Worm (Caenorhabditis elegans) whole organism, L2 larva: ENCODE results near the gene pxn-2.

ENCODE experiments used
- C34F6.9 ChIP-seq: fragments of 150-350 bp; optimal IDR thresholded peaks from 2 replicates; lab custom pipeline; 2014; ENCODE audit warnings: missing biosample characterization, missing genetic modification characterization
- Y55F3AM.14 ChIP-seq: fragments of 200-800 bp; sonication (Bioruptor generic); optimal IDR thresholded peaks from 2 replicates; lab custom pipeline; 2018; ENCODE audit warnings: mild to moderate bottlenecking, missing genetic modification characterization, missing compliant biosample characterization
- alr-1 ChIP-seq: fragments of 150-350 bp; optimal IDR thresholded peaks from 2 replicates; lab custom pipeline; 2014; ENCODE audit warnings: missing biosample characterization, missing genetic modification characterization
- aly-2 ChIP-seq: fragments of 150-350 bp; optimal IDR thresholded peaks from 2 replicates; lab custom pipeline; 2014; ENCODE audit warnings: missing biosample characterization, missing genetic modification characterization
- ama-1 ChIP-seq: fragments of 150-350 bp; optimal IDR thresholded peaks from 2 replicates; lab custom pipeline; 2018; ENCODE audit warnings: inconsistent platforms
- blmp-1 ChIP-seq: sonication (generic microtip); optimal IDR thresholded peaks from 2 replicates; lab custom pipeline; 2017; ENCODE audit warnings: missing genetic modification characterization, mild to moderate bottlenecking, missing compliant biosample characterization, antibody characterized with exemption, moderate library complexity; ENCODE audit not compliant: insufficient read depth
- ceh-16 ChIP-seq: fragments of 150-350 bp; optimal IDR thresholded peaks from 2 replicates; lab custom pipeline; 2014; ENCODE audit warnings: missing biosample characterization, missing genetic modification characterization
- ceh-82 ChIP-seq: fragments of 150-350 bp; optimal IDR thresholded peaks from 2 replicates; lab custom pipeline; 2014; ENCODE audit warnings: missing biosample characterization, missing genetic modification characterization
- crh-2 ChIP-seq: sonication (generic microtip); optimal IDR thresholded peaks from 2 replicates; lab custom pipeline; 2017; ENCODE audit warnings: missing biosample characterization, missing genetic modification characterization
- dmd-4 ChIP-seq: sonication (generic microtip); optimal IDR thresholded peaks from 2 replicates; lab custom pipeline; 2017; ENCODE audit warnings: missing biosample characterization, missing genetic modification characterization
- egl-27 ChIP-seq: sonication (generic microtip); optimal IDR thresholded peaks from 3 replicates; lab custom pipeline; 2017; ENCODE audit warnings: missing biosample characterization, missing genetic modification reagents, missing genetic modification characterization
- elt-3 ChIP-seq: sonication (generic microtip); optimal IDR thresholded peaks from 2 replicates; lab custom pipeline; 2017; ENCODE audit warnings: missing biosample characterization, missing genetic modification characterization
- fos-1 ChIP-seq: fragments of 150-350 bp; optimal IDR thresholded peaks from 2 replicates; lab custom pipeline; 2014; ENCODE audit warnings: missing biosample characterization, missing genetic modification characterization
- gmeb-1 ChIP-seq: fragments of 150-350 bp; optimal IDR thresholded peaks from 2 replicates; lab custom pipeline; 2014; ENCODE audit warnings: missing biosample characterization, missing genetic modification characterization
- lin-11 ChIP-seq: fragments of 150-350 bp; sonication (generic microtip); optimal IDR thresholded peaks from 2 replicates; lab custom pipeline; 2014; ENCODE audit warnings: missing biosample characterization, missing genetic modification characterization, inconsistent platforms, mixed read lengths
- lin-13 ChIP-seq: fragments of 150-350 bp; optimal IDR thresholded peaks from 2 replicates; lab custom pipeline; 2014; ENCODE audit warnings: missing biosample characterization, missing genetic modification reagents, missing genetic modification characterization
- lin-39 ChIP-seq: fragments of 150-350 bp; optimal IDR thresholded peaks from 2 replicates; lab custom pipeline; 2014; ENCODE audit warnings: missing biosample characterization, missing genetic modification reagents, missing genetic modification characterization
- lsy-2 ChIP-seq, 2 experiments: fragments of 150-350 bp in 1 of 2; sonication (generic microtip) in 1 of 2; optimal IDR thresholded peaks; 2 replicates each; lab custom pipeline; 2014 to 2017; ENCODE audit warnings: missing biosample characterization in 2 of 2, missing genetic modification characterization in 2 of 2
- mdl-1 ChIP-seq, 2 experiments: fragments of 150-350 bp in 1 of 2; sonication (generic microtip) in 1 of 2; optimal IDR thresholded peaks; 2 replicates each; lab custom pipeline; 2017; ENCODE audit warnings: missing biosample characterization in 2 of 2, missing genetic modification characterization in 2 of 2
- nhr-10 ChIP-seq: sonication (generic microtip); optimal IDR thresholded peaks from 2 replicates; lab custom pipeline; 2017; ENCODE audit warnings: missing biosample characterization, missing genetic modification characterization
- nhr-12 ChIP-seq: fragments of 150-350 bp; optimal IDR thresholded peaks from 2 replicates; lab custom pipeline; 2014; ENCODE audit warnings: missing biosample characterization, missing genetic modification characterization
- nhr-129 ChIP-seq: fragments of 150-350 bp; optimal IDR thresholded peaks from 2 replicates; lab custom pipeline; 2014; ENCODE audit warnings: missing biosample characterization, missing genetic modification characterization
- nhr-21 ChIP-seq: fragments of 150-350 bp; optimal IDR thresholded peaks from 2 replicates; lab custom pipeline; 2014; ENCODE audit warnings: missing biosample characterization, missing genetic modification characterization
- nhr-237 ChIP-seq: fragments of 150-350 bp; optimal IDR thresholded peaks from 2 replicates; lab custom pipeline; 2014; ENCODE audit warnings: missing biosample characterization, missing genetic modification characterization
- nhr-25 ChIP-seq: fragments of 150-350 bp; sonication (generic microtip); optimal IDR thresholded peaks from 3 replicates; lab custom pipeline; 2014; ENCODE audit warnings: missing biosample characterization, missing genetic modification characterization
- nhr-6 ChIP-seq: fragments of 150-350 bp; optimal IDR thresholded peaks from 2 replicates; lab custom pipeline; 2014; ENCODE audit warnings: missing biosample characterization, missing genetic modification characterization
- peb-1 ChIP-seq: fragments of 150-350 bp; optimal IDR thresholded peaks from 2 replicates; lab custom pipeline; 2014; ENCODE audit warnings: missing biosample characterization, missing genetic modification characterization
- sma-3 ChIP-seq: sonication (generic microtip); optimal IDR thresholded peaks from 2 replicates; lab custom pipeline; 2016; ENCODE audit warnings: missing genetic modification reagents, missing genetic modification characterization, missing compliant biosample characterization
- snpc-4 ChIP-seq: fragments of 150-350 bp; optimal IDR thresholded peaks from 2 replicates; lab custom pipeline; 2014; ENCODE audit warnings: missing biosample characterization, missing genetic modification characterization
- unc-39 ChIP-seq: fragments of 150-350 bp; optimal IDR thresholded peaks from 2 replicates; lab custom pipeline; 2014; ENCODE audit warnings: missing biosample characterization, missing genetic modification characterization
- unc-55 ChIP-seq: fragments of 150-350 bp; sonication (generic microtip); optimal IDR thresholded peaks from 3 replicates; lab custom pipeline; 2014; ENCODE audit warnings: missing biosample characterization, missing genetic modification reagents, missing genetic modification characterization
- zag-1 ChIP-seq: fragments of 150-350 bp; optimal IDR thresholded peaks from 2 replicates; lab custom pipeline; 2014; ENCODE audit warnings: missing biosample characterization, missing genetic modification characterization
- ztf-1 ChIP-seq: fragments of 200-800 bp; sonication (Bioruptor generic); conservative IDR thresholded peaks from 2 replicates; pipeline ENCODE4 v1.3.6; 2022; ENCODE audit warnings: missing genetic modification characterization, missing compliant biosample characterization
- ztf-11 ChIP-seq: sonication (generic microtip); optimal IDR thresholded peaks from 2 replicates; lab custom pipeline; 2017; ENCODE audit warnings: missing biosample characterization, missing genetic modification characterization

The pxn-2 gene

ce11 chrX:10951922-10952321, 27.2 kb downstream of the pxn-2 start:
- TF ChIP-seq zag-1 (tag; lab: Kevin White, UChicago) (no peak), unc-55 (GFP tag; lab: Kevin White, UChicago) (no peak), ama-1 (lab: Kevin White, UChicago) (no peak), fos-1 (tag; lab: Kevin White, UChicago) (peak; percentile 7)

- no peak for TF ChIP-seq lin-11 (tag; lab: Kevin White, UChicago)
- TF ChIP-seq nhr-25 (tag; lab: Kevin White, UChicago), result no peak
- TF ChIP-seq ztf-11 (tag; lab: Kevin White, UChicago), result no peak
- no peak for TF ChIP-seq nhr-12 (tag; lab: Kevin White, UChicago)
- TF ChIP-seq ceh-16 (tag; lab: Kevin White, UChicago), result no peak
- TF ChIP-seq crh-2 (tag; lab: Kevin White, UChicago), result no peak
- TF ChIP-seq elt-3 (tag; lab: Kevin White, UChicago), result no peak
- TF ChIP-seq nhr-21, result no peak
- no peak for TF ChIP-seq egl-27 (tag; lab: Kevin White, UChicago)
- TF ChIP-seq zag-1 (tag; lab: Kevin White, UChicago), result no peak
- TF ChIP-seq alr-1 (tag; lab: Kevin White, UChicago), result no peak
- TF ChIP-seq Y55F3AM.14, result no peak
- TF ChIP-seq nhr-6 (tag; lab: Kevin White, UChicago), result no peak
- no peak for TF ChIP-seq C34F6.9 (tag; lab: Kevin White, UChicago)
Observed at ce11 chrX:10951168-10951567, 27.9 kb downstream of the pxn-2 start, which contains the start of gene K09C8.7. TSS of gene K09C8.7 (minus strand) at chrX:10951393.

ce11 chrX:10948852-10949251, 30.2 kb downstream of the pxn-2 start, which contains the start of gene T21B6.3:
TSS of gene T21B6.3 (minus strand) at chrX:10948952.
- no peak for TF ChIP-seq ceh-16 (tag; lab: Kevin White, UChicago)
- TF ChIP-seq ztf-1 (GFP tag; lab: Robert Waterston, UW), result no peak
- no peak for TF ChIP-seq ceh-82 (tag; lab: Kevin White, UChicago)
- TF ChIP-seq lin-13 (GFP tag; lab: Kevin White, UChicago), result no peak
- no peak for TF ChIP-seq nhr-21
- no peak for TF ChIP-seq blmp-1 (tag; lab: Kevin White, UChicago)
- TF ChIP-seq ama-1 (lab: Kevin White, UChicago), result no peak
- TF ChIP-seq aly-2 (tag; lab: Kevin White, UChicago), result no peak
- no peak for TF ChIP-seq sma-3 (GFP tag; lab: Kevin White, UChicago)
- no peak for TF ChIP-seq alr-1 (tag; lab: Kevin White, UChicago)
- TF ChIP-seq egl-27 (tag; lab: Kevin White, UChicago), result no peak
- TF ChIP-seq gmeb-1 (tag; lab: Kevin White, UChicago), result no peak
- no peak for TF ChIP-seq lsy-2 (tag; optimal IDR thresholded peaks at IDR 0.05; lab: Kevin White, UChicago)
- no peak for TF ChIP-seq mdl-1 (tag; optimal IDR thresholded peaks at IDR 0.05; lab: Kevin White, UChicago)
- TF ChIP-seq dmd-4 (tag; lab: Kevin White, UChicago), result no peak
- TF ChIP-seq zag-1 (tag; lab: Kevin White, UChicago), result no peak

ce11 chrX:10941255-10941654, 37.8 kb downstream of the pxn-2 start, which contains the start of gene pho-7:
TSS of gene pho-7 (minus strand) at chrX:10941355.
- TF ChIP-seq nhr-237 (tag; lab: Kevin White, UChicago), result no peak
- TF ChIP-seq Y55F3AM.14, result no peak
- TF ChIP-seq nhr-21, result no peak
- TF ChIP-seq egl-27 (tag; lab: Kevin White, UChicago), result no peak
- TF ChIP-seq snpc-4, result no peak
- no peak for TF ChIP-seq peb-1 (tag; lab: Kevin White, UChicago)
- TF ChIP-seq nhr-10 (tag; lab: Kevin White, UChicago), result no peak
- TF ChIP-seq unc-39 (tag; lab: Kevin White, UChicago), result no peak
- TF ChIP-seq dmd-4 (tag; lab: Kevin White, UChicago), result no peak
- no peak for TF ChIP-seq blmp-1 (tag; lab: Kevin White, UChicago)
- no peak for TF ChIP-seq fos-1 (tag; lab: Kevin White, UChicago)
- TF ChIP-seq ceh-82 (tag; lab: Kevin White, UChicago), result no peak
- no peak for TF ChIP-seq crh-2 (tag; lab: Kevin White, UChicago)
- no peak for TF ChIP-seq C34F6.9 (tag; lab: Kevin White, UChicago)
- no peak for TF ChIP-seq nhr-129 (tag; lab: Kevin White, UChicago)
- no peak for TF ChIP-seq lsy-2 (tag; optimal IDR thresholded peaks at IDR 0.05; lab: Kevin White, UChicago)
- TF ChIP-seq lin-39, result no peak
- TF ChIP-seq ztf-11 (tag; lab: Kevin White, UChicago), result no peak
